Worm (Caenorhabditis elegans) whole organism, late embryonic: ENCODE data around the gene clec-125.
A peak's percentile ranks its signal among the peaks of the same experiment; 100 is the strongest.

ENCODE experiments used
- C08G9.2 ChIP-seq: sonication (generic microtip); optimal IDR thresholded peaks from 2 replicates; lab custom pipeline; 2016; ENCODE audit warnings: mild to moderate bottlenecking, missing genetic modification characterization, moderate library complexity, missing compliant biosample characterization
- K02D7.2 ChIP-seq: sonication (generic microtip); optimal IDR thresholded peaks from 2 replicates; lab custom pipeline; 2017; ENCODE audit warnings: mild to moderate bottlenecking, missing genetic modification characterization, missing compliant biosample characterization
- K09A11.1 ChIP-seq: sonication (generic microtip); optimal IDR thresholded peaks from 2 replicates; lab custom pipeline; 2017; ENCODE audit warnings: antibody characterized with exemption, mild to moderate bottlenecking, missing genetic modification characterization, missing compliant biosample characterization; ENCODE audit not compliant: insufficient read depth
- T23F11.4 ChIP-seq: fragments of 200-800 bp; sonication (Bioruptor generic); optimal IDR thresholded peaks from 2 replicates; lab custom pipeline; 2018; ENCODE audit warnings: mild to moderate bottlenecking, missing genetic modification characterization, missing compliant biosample characterization
- ahr-1 ChIP-seq: sonication (generic microtip); optimal IDR thresholded peaks from 2 replicates; lab custom pipeline; 2016; ENCODE audit warnings: missing genetic modification characterization, missing compliant biosample characterization
- ama-1 ChIP-seq: fragments of 150-350 bp; optimal IDR thresholded peaks from 2 replicates; lab custom pipeline; 2014
- ceh-14 ChIP-seq: sonication (generic microtip); optimal IDR thresholded peaks from 2 replicates; lab custom pipeline; 2016; ENCODE audit warnings: missing genotype, missing genetic modification characterization, missing compliant biosample characterization
- ceh-18 ChIP-seq: sonication (generic microtip); optimal IDR thresholded peaks from 2 replicates; lab custom pipeline; 2016; ENCODE audit warnings: missing genetic modification characterization, missing compliant biosample characterization
- ceh-19 ChIP-seq: fragments of 200-800 bp; sonication (Bioruptor generic); optimal IDR thresholded peaks from 2 replicates; lab custom pipeline; 2018; ENCODE audit warnings: mild to moderate bottlenecking, missing genetic modification characterization, missing compliant biosample characterization
- ceh-2 ChIP-seq: sonication (generic microtip); optimal IDR thresholded peaks from 2 replicates; lab custom pipeline; 2016; ENCODE audit warnings: missing genotype, missing genetic modification characterization, missing compliant biosample characterization
- ceh-22 ChIP-seq: sonication (generic microtip); optimal IDR thresholded peaks from 2 replicates; lab custom pipeline; 2017; ENCODE audit warnings: missing biosample characterization, missing genetic modification characterization
- ceh-31 ChIP-seq: sonication (generic microtip); optimal IDR thresholded peaks from 2 replicates; lab custom pipeline; 2016; ENCODE audit warnings: missing genetic modification characterization, missing compliant biosample characterization
- ceh-34 ChIP-seq: sonication (generic microtip); optimal IDR thresholded peaks from 2 replicates; lab custom pipeline; 2016; ENCODE audit warnings: mild to moderate bottlenecking, missing genetic modification characterization, missing compliant biosample characterization
- ceh-48 ChIP-seq: sonication (generic microtip); optimal IDR thresholded peaks from 2 replicates; lab custom pipeline; 2016; ENCODE audit warnings: missing genetic modification characterization, inconsistent platforms, missing compliant biosample characterization
- ceh-6 ChIP-seq: fragments of 200-800 bp; sonication (Bioruptor generic); optimal IDR thresholded peaks from 2 replicates; lab custom pipeline; 2018; ENCODE audit warnings: mild to moderate bottlenecking, missing genetic modification characterization, missing compliant biosample characterization
- dmd-4 ChIP-seq: sonication (generic microtip); optimal IDR thresholded peaks from 2 replicates; lab custom pipeline; 2016; ENCODE audit warnings: borderline replicate concordance, missing genetic modification characterization, missing compliant biosample characterization
- elt-2 ChIP-seq: sonication (generic microtip); optimal IDR thresholded peaks from 2 replicates; lab custom pipeline; 2016; ENCODE audit warnings: missing genetic modification reagents, missing genetic modification characterization, missing compliant biosample characterization
- fax-1 ChIP-seq: sonication (generic microtip); optimal IDR thresholded peaks from 2 replicates; lab custom pipeline; 2016; ENCODE audit warnings: missing genotype, missing genetic modification characterization, missing compliant biosample characterization
- gmeb-2 ChIP-seq: sonication (generic microtip); optimal IDR thresholded peaks from 2 replicates; lab custom pipeline; 2016; ENCODE audit warnings: missing genetic modification characterization, inconsistent platforms, missing compliant biosample characterization
- hlh-6 ChIP-seq: sonication (generic microtip); optimal IDR thresholded peaks from 2 replicates; lab custom pipeline; 2016; ENCODE audit warnings: missing genotype, missing genetic modification characterization, missing compliant biosample characterization
- lin-11 ChIP-seq: fragments of 200-800 bp; sonication (Bioruptor generic); optimal IDR thresholded peaks from 2 replicates; lab custom pipeline; 2018; ENCODE audit warnings: mild to moderate bottlenecking, missing genetic modification characterization, missing compliant biosample characterization
- madf-2 ChIP-seq: sonication (generic microtip); optimal IDR thresholded peaks from 2 replicates; lab custom pipeline; 2017; ENCODE audit warnings: missing genetic modification characterization, missing compliant biosample characterization
- nhr-11 ChIP-seq: fragments of 150-350 bp; optimal IDR thresholded peaks from 2 replicates; lab custom pipeline; 2014; ENCODE audit warnings: missing biosample characterization, missing genetic modification characterization
- pat-9 ChIP-seq: fragments of 200-800 bp; sonication (Bioruptor generic); optimal IDR thresholded peaks from 2 replicates; lab custom pipeline; 2018; ENCODE audit warnings: mild to moderate bottlenecking, missing genetic modification characterization, moderate library complexity, missing compliant biosample characterization
- pax-1 ChIP-seq: fragments of 150-350 bp; optimal IDR thresholded peaks from 2 replicates; lab custom pipeline; 2014; ENCODE audit warnings: missing biosample characterization, missing genetic modification characterization
- pqm-1 ChIP-seq: sonication (generic microtip); optimal IDR thresholded peaks from 2 replicates; lab custom pipeline; 2016; ENCODE audit warnings: missing genetic modification characterization, missing compliant biosample characterization
- pros-1 ChIP-seq: fragments of 150-350 bp; optimal IDR thresholded peaks from 2 replicates; lab custom pipeline; 2014; ENCODE audit warnings: missing biosample characterization, missing genetic modification reagents, missing genetic modification characterization
- ref-2 ChIP-seq: sonication (generic microtip); optimal IDR thresholded peaks from 2 replicates; lab custom pipeline; 2016; ENCODE audit warnings: missing genetic modification characterization, missing compliant biosample characterization
- rnt-1 ChIP-seq: sonication (generic microtip); optimal IDR thresholded peaks from 2 replicates; lab custom pipeline; 2016; ENCODE audit warnings: missing genetic modification characterization, missing compliant biosample characterization
- sdc-2 ChIP-seq: sonication (generic microtip); optimal IDR thresholded peaks from 2 replicates; lab custom pipeline; 2016; ENCODE audit warnings: missing genotype, missing genetic modification characterization, missing compliant biosample characterization
- sox-4 ChIP-seq: sonication (generic microtip); optimal IDR thresholded peaks from 2 replicates; lab custom pipeline; 2017; ENCODE audit warnings: mild to moderate bottlenecking, missing genetic modification characterization, inconsistent platforms, missing compliant biosample characterization
- tbx-2 ChIP-seq: sonication (generic microtip); optimal IDR thresholded peaks from 2 replicates; lab custom pipeline; 2016; ENCODE audit warnings: missing genetic modification characterization, missing compliant biosample characterization
- tbx-7 ChIP-seq: sonication (generic microtip); optimal IDR thresholded peaks from 2 replicates; lab custom pipeline; 2016; ENCODE audit warnings: missing genotype, missing genetic modification characterization, missing compliant biosample characterization
- ttx-3 ChIP-seq: sonication (generic microtip); optimal IDR thresholded peaks from 2 replicates; lab custom pipeline; 2016; ENCODE audit warnings: missing genetic modification reagents, missing genetic modification characterization, missing compliant biosample characterization
- unc-42 ChIP-seq: sonication (generic microtip); optimal IDR thresholded peaks from 2 replicates; lab custom pipeline; 2016; ENCODE audit warnings: missing genotype, missing genetic modification characterization, missing compliant biosample characterization
- unc-86 ChIP-seq: sonication (generic microtip); optimal IDR thresholded peaks from 2 replicates; lab custom pipeline; 2016; ENCODE audit warnings: missing genetic modification characterization, missing compliant biosample characterization
- zip-5 ChIP-seq: sonication (generic microtip); optimal IDR thresholded peaks from 2 replicates; lab custom pipeline; 2016; ENCODE audit warnings: missing genetic modification characterization, missing compliant biosample characterization
- ztf-16 ChIP-seq: sonication (generic microtip); optimal IDR thresholded peaks from 2 replicates; lab custom pipeline; 2017; ENCODE audit warnings: missing genetic modification characterization, missing compliant biosample characterization

Gene clec-125

DNA sequence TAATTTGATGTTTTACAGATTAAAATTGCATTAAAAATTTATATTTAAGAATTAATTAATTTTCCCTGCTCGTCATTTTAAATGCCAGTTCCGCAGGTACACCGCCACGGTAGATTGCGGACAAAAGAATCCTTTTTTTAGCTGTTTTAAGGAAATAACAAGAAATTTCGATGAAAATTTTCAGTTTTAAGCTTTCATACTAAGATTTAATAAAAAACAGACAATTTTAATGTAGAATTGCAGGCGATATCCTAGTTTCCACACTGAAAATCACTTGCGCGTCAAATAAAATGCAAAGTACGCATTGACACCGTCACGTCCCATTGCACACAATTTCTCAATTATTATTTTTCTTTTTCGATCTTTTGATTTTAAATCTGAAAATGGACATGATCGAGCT lies 37.6 kb downstream of the clec-125 start, which contains the start of gene dnc-3:
dnc-3 (plus strand) TSS at position 272 of the 400 bp plus-strand sequence.
- TF ChIP-seq unc-42 (tag; lab: Kevin White, UChicago) = peak; percentile 60
- no peak for TF ChIP-seq K09A11.1 (tag; lab: Kevin White, UChicago)
- no peak for TF ChIP-seq ztf-16 (tag; lab: Kevin White, UChicago)
- no peak for TF ChIP-seq pqm-1 (tag; lab: Kevin White, UChicago)
- TF ChIP-seq ceh-18 (tag; lab: Kevin White, UChicago) = no peak
- no peak for TF ChIP-seq ceh-22 (tag; lab: Kevin White, UChicago)
- TF ChIP-seq fax-1 (tag; lab: Kevin White, UChicago) = no peak
- TF ChIP-seq elt-2 (tag; lab: Kevin White, UChicago) = peak; percentile 32
- TF ChIP-seq tbx-2 (tag; lab: Kevin White, UChicago) = no peak
- no peak for TF ChIP-seq unc-86
- no peak for TF ChIP-seq tbx-7 (tag; lab: Kevin White, UChicago)
- TF ChIP-seq nhr-11 (tag; lab: Kevin White, UChicago) = no peak
- no peak for TF ChIP-seq pax-1 (tag; lab: Kevin White, UChicago)
- peak; percentile 42 for TF ChIP-seq ttx-3 (tag; lab: Kevin White, UChicago)
- no peak for TF ChIP-seq ahr-1 (tag; lab: Kevin White, UChicago)
- no peak for TF ChIP-seq pros-1
- TF ChIP-seq C08G9.2 (tag; lab: Kevin White, UChicago) = no peak
- no peak for TF ChIP-seq sox-4 (tag; lab: Kevin White, UChicago)
- no peak for TF ChIP-seq ceh-19 (GFP tag; lab: Kevin White, UChicago)
- no peak for TF ChIP-seq T23F11.4 (GFP tag; lab: Kevin White, UChicago)
- TF ChIP-seq ceh-14 (tag; lab: Kevin White, UChicago) = peak; percentile 61
- no peak for TF ChIP-seq hlh-6
- TF ChIP-seq ceh-2 (tag; lab: Kevin White, UChicago) = peak; percentile 4
- no peak for TF ChIP-seq zip-5 (tag; lab: Kevin White, UChicago)

ce11 chrII:3554673-3555072 lies 38.9 kb downstream of the clec-125 start:
- no peak for TF ChIP-seq dmd-4 (tag; lab: Kevin White, UChicago)
- TF ChIP-seq ttx-3 (tag; lab: Kevin White, UChicago) = no peak
- TF ChIP-seq ceh-6 (GFP tag; lab: Kevin White, UChicago) = no peak

DNA sequence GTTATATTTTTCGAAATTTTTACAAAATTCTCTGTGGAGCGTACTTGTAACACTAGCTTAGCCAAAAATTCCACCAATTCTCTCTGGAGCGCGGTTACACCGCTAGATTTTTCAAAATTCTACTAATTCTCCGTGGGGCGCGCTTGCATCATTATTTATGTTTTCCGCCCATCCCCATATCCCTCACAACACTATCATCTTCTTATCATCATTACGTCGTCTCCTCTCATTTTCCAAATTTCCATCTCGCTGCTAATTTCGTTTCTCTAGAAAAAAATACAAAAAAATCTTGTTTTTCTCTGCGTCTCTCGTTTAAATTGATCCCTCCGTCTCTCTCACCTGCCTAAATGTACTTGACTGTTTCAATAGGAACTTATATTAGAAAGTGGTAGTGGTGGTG lies 39.5 kb downstream of the clec-125 start:
- TF ChIP-seq ama-1 (lab: Kevin White, UChicago) = no peak
- TF ChIP-seq ceh-18 (tag; lab: Kevin White, UChicago) = no peak
- no peak for TF ChIP-seq rnt-1
- no peak for TF ChIP-seq K02D7.2 (tag; lab: Kevin White, UChicago)
- TF ChIP-seq ceh-22 (tag; lab: Kevin White, UChicago) = no peak
- TF ChIP-seq gmeb-2 (tag; lab: Kevin White, UChicago) = no peak
- no peak for TF ChIP-seq pat-9

- TF ChIP-seq ttx-3 (tag; lab: Kevin White, UChicago) (no peak), ceh-2 (tag; lab: Kevin White, UChicago) (no peak), sdc-2 (tag; lab: Kevin White, UChicago) (no peak), dmd-4 (tag; lab: Kevin White, UChicago) (no peak), unc-86 (no peak), ceh-19 (GFP tag; lab: Kevin White, UChicago) (no peak), ceh-31 (tag; lab: Kevin White, UChicago) (no peak), ceh-34 (tag; lab: Kevin White, UChicago) (no peak), ceh-48 (no peak), ref-2 (tag; lab: Kevin White, UChicago) (no peak), hlh-6 (no peak), lin-11 (tag; lab: Kevin White, UChicago) (no peak), madf-2 (no peak), fax-1 (tag; lab: Kevin White, UChicago) (no peak), T23F11.4 (GFP tag; lab: Kevin White, UChicago) (no peak), C08G9.2 (tag; lab: Kevin White, UChicago) (no peak)
Observed at ce11 chrII:3556584-3556983, 40.8 kb downstream of the clec-125 start.
